Worm (Caenorhabditis elegans): ENCODE data around the gene pigg-1.

DNA sequence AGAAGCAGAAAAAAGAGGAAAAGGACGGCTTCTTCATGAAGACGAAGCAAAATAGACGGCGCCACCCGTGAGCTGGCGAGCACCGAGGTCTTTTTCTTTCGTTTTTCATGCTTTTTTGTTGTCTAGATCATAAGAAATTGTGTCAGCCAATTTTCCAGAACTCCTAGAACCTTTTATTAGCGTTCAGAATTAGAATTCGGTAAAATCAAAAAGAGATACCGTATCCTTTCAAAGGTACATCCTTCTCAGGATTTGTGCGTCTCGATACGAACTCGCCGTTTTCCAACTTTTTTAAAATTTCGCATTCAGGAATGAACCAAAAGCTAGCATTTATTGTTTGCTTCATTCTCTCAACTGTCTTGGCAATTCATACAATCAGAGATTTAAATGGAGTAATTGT, 27.0 kb downstream of the pigg-1 start, which contains the start of gene F54C9.7:
- TF ChIP-seq elt-3 (tag; optimal IDR thresholded peaks at IDR 0.05) (no peak), nhr-76 (tag; optimal IDR thresholded peaks at IDR 0.05) (no peak), lsy-2 (tag; optimal IDR thresholded peaks at IDR 0.05) (no peak), pha-4 (tag; optimal IDR thresholded peaks at IDR 0.05) (no peak)

Data from whole organism, mixed stage, embryonic.